Worm (Caenorhabditis elegans) whole organism, L3 larva: Measurements from ENCODE around the gene Y41D4B.4.

Source experiments
- ceh-28 ChIP-seq: fragments of 150-350 bp; optimal IDR thresholded peaks from 2 replicates; lab custom pipeline; 2014; ENCODE audit warnings: missing biosample characterization, missing genetic modification reagents, missing genetic modification characterization
- fkh-2 ChIP-seq: fragments of 150-350 bp; optimal IDR thresholded peaks from 2 replicates; lab custom pipeline; 2014; ENCODE audit warnings: missing biosample characterization, missing genetic modification reagents, missing genetic modification characterization
- mdl-1 ChIP-seq: fragments of 150-350 bp; optimal IDR thresholded peaks from 2 replicates; lab custom pipeline; 2014; ENCODE audit warnings: missing biosample characterization, missing genetic modification characterization
- unc-39 ChIP-seq: sonication (generic microtip); optimal IDR thresholded peaks from 4 replicates; lab custom pipeline; 2017; ENCODE audit warnings: missing biosample characterization, missing genetic modification characterization
- unc-62 ChIP-seq: fragments of 150-350 bp; sonication (generic microtip); optimal IDR thresholded peaks from 4 replicates; lab custom pipeline; 2014; ENCODE audit warnings: missing biosample characterization, missing genetic modification reagents, missing genetic modification characterization

- TF ChIP-seq ceh-28, result no peak
- no peak for TF ChIP-seq fkh-2 (tag; lab: Kevin White, UChicago)
- TF ChIP-seq unc-62 (GFP tag; lab: Kevin White, UChicago), result no peak
- no peak for TF ChIP-seq unc-39 (tag; lab: Kevin White, UChicago)
- no peak for TF ChIP-seq mdl-1
These were observed 49.1 kb downstream of the Y41D4B.4 start for ce11 chrIV:1709002-1709401.
